Fruit fly (Drosophila melanogaster) Kc167 (cell line): Measurements from ENCODE around the gene CG34056.

Experiments used
- insv ChIP-seq: fragments of >200 bp; optimal IDR thresholded peaks from 3 replicates; lab custom pipeline; 2018; ENCODE audit warnings: missing external identifiers
- ttk ChIP-seq: sonication (Bioruptor generic); optimal IDR thresholded peaks from 2 replicates; lab custom pipeline; 2017; ENCODE audit warnings: missing external identifiers

dm6 chr3L:876087-876486, 19.7 kb upstream of the CG34056 start:
- no peak for TF ChIP-seq insv (lab: Kevin White, UChicago)
- no peak for TF ChIP-seq ttk
